Worm (Caenorhabditis elegans) whole organism, L3 larva: ENCODE results near the gene F28H6.6.

Experiments used
- aly-2 ChIP-seq: fragments of 150-350 bp; optimal IDR thresholded peaks from 2 replicates; lab custom pipeline; 2014; ENCODE audit warnings: missing biosample characterization, missing genetic modification characterization
- ama-1 ChIP-seq: fragments of 150-350 bp; optimal IDR thresholded peaks from 2 replicates; lab custom pipeline; 2018
- ceh-28 ChIP-seq: fragments of 150-350 bp; optimal IDR thresholded peaks from 2 replicates; lab custom pipeline; 2014; ENCODE audit warnings: missing biosample characterization, missing genetic modification reagents, missing genetic modification characterization
- ceh-9 ChIP-seq: sonication (generic microtip); optimal IDR thresholded peaks from 2 replicates; lab custom pipeline; 2018; ENCODE audit warnings: missing biosample characterization, missing genetic modification characterization
- daf-12 ChIP-seq: fragments of 150-350 bp; optimal IDR thresholded peaks from 2 replicates; lab custom pipeline; 2014; ENCODE audit warnings: missing biosample characterization, missing genetic modification reagents, missing genetic modification characterization
- egl-27 ChIP-seq: sonication (generic microtip); optimal IDR thresholded peaks from 4 replicates; lab custom pipeline; 2017; ENCODE audit warnings: missing biosample characterization, missing genetic modification reagents, missing genetic modification characterization
- elt-1 ChIP-seq: fragments of 150-350 bp; optimal IDR thresholded peaks from 2 replicates; lab custom pipeline; 2014; ENCODE audit warnings: missing biosample characterization, missing genetic modification characterization
- elt-2 ChIP-seq: sonication (generic microtip); optimal IDR thresholded peaks from 2 replicates; lab custom pipeline; 2016; ENCODE audit warnings: missing genetic modification reagents, mild to moderate bottlenecking, missing genetic modification characterization, missing compliant biosample characterization
- eor-1 ChIP-seq, 2 experiments: fragments of 150-350 bp; optimal IDR thresholded peaks; 2 replicates each; lab custom pipeline; 2014 to 2018; ENCODE audit warnings: missing biosample characterization in 2 of 2, missing genetic modification characterization in 2 of 2
- fkh-10 ChIP-seq: sonication (generic microtip); optimal IDR thresholded peaks from 2 replicates; lab custom pipeline; 2017; ENCODE audit warnings: missing biosample characterization, missing genetic modification reagents, missing genetic modification characterization
- fkh-2 ChIP-seq: fragments of 150-350 bp; optimal IDR thresholded peaks from 2 replicates; lab custom pipeline; 2014; ENCODE audit warnings: missing biosample characterization, missing genetic modification reagents, missing genetic modification characterization
- fos-1 ChIP-seq: fragments of 150-350 bp; optimal IDR thresholded peaks from 2 replicates; lab custom pipeline; 2014; ENCODE audit warnings: missing biosample characterization, missing genetic modification characterization
- hmg-11 ChIP-seq: sonication (generic microtip); optimal IDR thresholded peaks from 2 replicates; lab custom pipeline; 2016; ENCODE audit warnings: missing genetic modification characterization, missing compliant biosample characterization
- jun-1 ChIP-seq: fragments of 150-350 bp; optimal IDR thresholded peaks from 2 replicates; lab custom pipeline; 2014; ENCODE audit warnings: missing biosample characterization, missing genetic modification reagents, missing genetic modification characterization
- lin-15B ChIP-seq: fragments of 150-350 bp; optimal IDR thresholded peaks from 2 replicates; lab custom pipeline; 2014; ENCODE audit warnings: missing biosample characterization, missing genetic modification characterization
- lin-39 ChIP-seq: fragments of 150-350 bp; optimal IDR thresholded peaks from 2 replicates; lab custom pipeline; 2018; ENCODE audit warnings: missing biosample characterization, missing genetic modification reagents, missing genetic modification characterization
- lsy-12 ChIP-seq: sonication (generic microtip); optimal IDR thresholded peaks from 2 replicates; lab custom pipeline; 2016; ENCODE audit warnings: mild to moderate bottlenecking, missing genetic modification characterization, missing compliant biosample characterization
- nfya-1 ChIP-seq: sonication (generic microtip); optimal IDR thresholded peaks from 2 replicates; lab custom pipeline; 2017; ENCODE audit warnings: missing genetic modification characterization, mild to moderate bottlenecking, missing compliant biosample characterization, antibody characterized with exemption, moderate library complexity; ENCODE audit not compliant: insufficient read depth
- nhr-11 ChIP-seq: fragments of 150-350 bp; optimal IDR thresholded peaks from 2 replicates; lab custom pipeline; 2014; ENCODE audit warnings: missing biosample characterization, missing genetic modification characterization
- nhr-12 ChIP-seq: fragments of 150-350 bp; optimal IDR thresholded peaks from 2 replicates; lab custom pipeline; 2014; ENCODE audit warnings: missing biosample characterization, missing genetic modification characterization
- nhr-23 ChIP-seq: fragments of 150-350 bp; optimal IDR thresholded peaks from 2 replicates; lab custom pipeline; 2014; ENCODE audit warnings: missing biosample characterization, missing genetic modification reagents, missing genetic modification characterization
- nhr-237 ChIP-seq: fragments of 150-350 bp; optimal IDR thresholded peaks from 2 replicates; lab custom pipeline; 2014; ENCODE audit warnings: missing biosample characterization, missing genetic modification characterization
- nhr-25 ChIP-seq: sonication (generic microtip); optimal IDR thresholded peaks from 2 replicates; lab custom pipeline; 2017; ENCODE audit warnings: missing biosample characterization, missing genetic modification characterization
- nhr-28 ChIP-seq: fragments of 150-350 bp; optimal IDR thresholded peaks from 2 replicates; lab custom pipeline; 2014; ENCODE audit warnings: missing biosample characterization, missing genetic modification characterization
- nhr-67 ChIP-seq: fragments of 150-350 bp; optimal IDR thresholded peaks from 2 replicates; lab custom pipeline; 2014; ENCODE audit warnings: missing biosample characterization, missing genetic modification characterization
- nhr-77 ChIP-seq: fragments of 150-350 bp; optimal IDR thresholded peaks from 2 replicates; lab custom pipeline; 2014; ENCODE audit warnings: missing biosample characterization, missing genetic modification characterization
- pha-4 ChIP-seq: fragments of 150-350 bp; optimal IDR thresholded peaks from 2 replicates; lab custom pipeline; 2014; ENCODE audit warnings: missing biosample characterization, missing genetic modification reagents, missing genetic modification characterization
- pqm-1 ChIP-seq: fragments of 150-350 bp; optimal IDR thresholded peaks from 2 replicates; lab custom pipeline; 2017; ENCODE audit warnings: missing biosample characterization, missing genetic modification characterization, inconsistent platforms
- sea-2 ChIP-seq: fragments of 150-350 bp; sonication (generic microtip); optimal IDR thresholded peaks from 4 replicates; lab custom pipeline; 2014; ENCODE audit warnings: missing biosample characterization, missing genetic modification reagents, missing genetic modification characterization
- skn-1 ChIP-seq: fragments of 150-350 bp; optimal IDR thresholded peaks from 2 replicates; lab custom pipeline; 2014; ENCODE audit warnings: missing biosample characterization, missing genetic modification characterization
- tbx-2 ChIP-seq: sonication (generic microtip); optimal IDR thresholded peaks from 2 replicates; lab custom pipeline; 2016; ENCODE audit warnings: mild to moderate bottlenecking, missing genetic modification characterization, missing compliant biosample characterization
- unc-62 ChIP-seq: fragments of 150-350 bp; sonication (generic microtip); optimal IDR thresholded peaks from 4 replicates; lab custom pipeline; 2014; ENCODE audit warnings: missing biosample characterization, missing genetic modification reagents, missing genetic modification characterization
- zag-1 ChIP-seq: fragments of 150-350 bp; optimal IDR thresholded peaks from 2 replicates; lab custom pipeline; 2014; ENCODE audit warnings: missing biosample characterization, missing genetic modification characterization
- ztf-4 ChIP-seq: fragments of 150-350 bp; optimal IDR thresholded peaks from 2 replicates; lab custom pipeline; 2014; ENCODE audit warnings: missing biosample characterization, missing genetic modification characterization

Gene F28H6.6

DNA sequence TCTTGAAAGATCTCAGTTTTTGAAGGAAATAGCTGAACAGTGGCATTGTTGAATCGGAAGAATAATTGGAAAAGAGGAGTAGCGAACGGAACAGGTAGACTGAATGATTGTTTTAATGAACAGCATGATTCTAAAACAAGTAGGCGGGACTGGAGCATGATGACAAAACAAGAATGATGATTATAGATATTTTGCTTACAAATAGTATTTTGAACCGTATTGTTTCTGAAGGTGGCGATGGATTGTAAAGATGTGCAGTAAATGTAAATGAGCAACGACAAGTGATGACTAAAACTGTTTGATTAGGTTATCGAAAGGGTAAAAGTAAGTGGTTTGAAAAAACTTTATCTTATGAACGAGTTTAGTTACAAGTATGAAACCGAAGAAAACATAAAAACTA is 8.6 kb upstream of the F28H6.6 start, which contains the start of gene F28H6.8:
Gene F28H6.8, minus strand, starts transcription at position 101 of the 400 bp plus-strand sequence.
- no peak for TF ChIP-seq nhr-77 (tag; lab: Kevin White, UChicago)
- TF ChIP-seq tbx-2 (tag; lab: Kevin White, UChicago), result no peak
- TF ChIP-seq elt-2, result no peak
- no peak for TF ChIP-seq unc-62
- TF ChIP-seq nhr-11 (tag; lab: Kevin White, UChicago), result no peak
- no peak for TF ChIP-seq nhr-12 (tag; lab: Kevin White, UChicago)
- no peak for TF ChIP-seq ceh-9 (tag; lab: Kevin White, UChicago)
- no peak for TF ChIP-seq ama-1
- no peak for TF ChIP-seq elt-1 (tag; lab: Kevin White, UChicago)
- no peak for TF ChIP-seq zag-1 (tag; lab: Kevin White, UChicago)
- TF ChIP-seq, all 47 proteins: peak for 0

DNA sequence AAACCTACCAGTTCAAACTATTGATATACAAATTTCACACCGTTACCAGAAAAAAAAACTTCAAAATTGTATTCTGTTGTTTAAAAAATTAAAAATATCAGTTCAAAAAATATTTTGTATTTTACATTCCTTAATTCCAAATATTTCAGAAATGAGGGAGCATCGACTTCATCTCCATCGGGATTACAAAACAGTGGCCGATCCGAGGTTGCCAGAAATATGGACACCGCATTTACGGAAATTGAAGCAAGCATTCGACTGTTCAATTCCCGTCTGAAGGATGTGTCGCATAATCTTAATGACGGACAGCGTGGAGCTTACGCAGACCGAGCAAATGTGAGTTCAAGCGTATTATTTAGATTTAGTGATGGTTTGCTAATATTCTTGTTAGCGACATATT is 7.0 kb upstream of the F28H6.6 start:
- no peak for TF ChIP-seq nhr-23
- no peak for TF ChIP-seq tbx-2 (tag; lab: Kevin White, UChicago)
- TF ChIP-seq daf-12, result no peak
- no peak for TF ChIP-seq nhr-237 (tag; lab: Kevin White, UChicago)
- no peak for TF ChIP-seq lin-15B (tag; lab: Kevin White, UChicago)
- no peak for TF ChIP-seq ama-1
- TF ChIP-seq nhr-67 (tag; lab: Kevin White, UChicago), result no peak
- TF ChIP-seq fos-1 (tag; lab: Kevin White, UChicago), result no peak
- no peak for TF ChIP-seq jun-1 (tag; lab: Kevin White, UChicago)
- TF ChIP-seq skn-1 (tag; lab: Kevin White, UChicago), result no peak

DNA sequence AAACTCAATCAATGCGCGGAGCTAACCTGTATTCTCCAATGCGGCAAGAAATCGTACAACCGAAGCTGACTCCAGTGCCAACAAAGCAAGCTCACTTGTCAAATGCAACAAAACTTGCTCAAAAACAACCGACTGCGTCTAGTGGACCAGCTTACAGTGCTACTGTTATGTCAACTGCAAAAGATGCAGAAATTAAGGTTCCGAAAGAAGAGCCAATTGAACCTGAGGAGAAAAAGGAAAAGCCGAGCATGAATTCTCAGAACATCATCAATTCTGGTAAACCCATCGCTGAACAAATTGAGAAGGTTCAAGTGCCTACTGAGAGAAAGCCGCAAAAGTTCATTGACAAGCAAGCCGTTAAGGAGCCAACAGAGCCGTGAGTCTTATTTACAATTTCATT is 5.8 kb upstream of the F28H6.6 start:
- TF ChIP-seq fkh-2, result no peak
- TF ChIP-seq egl-27, result no peak
- no peak for TF ChIP-seq nhr-25 (tag; lab: Kevin White, UChicago)
- TF ChIP-seq fkh-10 (GFP tag; lab: Kevin White, UChicago), result no peak
- no peak for TF ChIP-seq ceh-28 (tag; lab: Kevin White, UChicago)
- TF ChIP-seq nhr-237 (tag; lab: Kevin White, UChicago), result no peak
- TF ChIP-seq eor-1 (tag; optimal IDR thresholded peaks at IDR 0.05; lab: Kevin White, UChicago), result no peak
- TF ChIP-seq pqm-1 (tag; lab: Kevin White, UChicago), result no peak
- no peak for TF ChIP-seq nhr-67 (tag; lab: Kevin White, UChicago)
- TF ChIP-seq jun-1 (tag; lab: Kevin White, UChicago), result no peak
- no peak for TF ChIP-seq aly-2
- TF ChIP-seq sea-2 (GFP tag; lab: Kevin White, UChicago), result no peak
- TF ChIP-seq nhr-11 (tag; lab: Kevin White, UChicago), result no peak

DNA sequence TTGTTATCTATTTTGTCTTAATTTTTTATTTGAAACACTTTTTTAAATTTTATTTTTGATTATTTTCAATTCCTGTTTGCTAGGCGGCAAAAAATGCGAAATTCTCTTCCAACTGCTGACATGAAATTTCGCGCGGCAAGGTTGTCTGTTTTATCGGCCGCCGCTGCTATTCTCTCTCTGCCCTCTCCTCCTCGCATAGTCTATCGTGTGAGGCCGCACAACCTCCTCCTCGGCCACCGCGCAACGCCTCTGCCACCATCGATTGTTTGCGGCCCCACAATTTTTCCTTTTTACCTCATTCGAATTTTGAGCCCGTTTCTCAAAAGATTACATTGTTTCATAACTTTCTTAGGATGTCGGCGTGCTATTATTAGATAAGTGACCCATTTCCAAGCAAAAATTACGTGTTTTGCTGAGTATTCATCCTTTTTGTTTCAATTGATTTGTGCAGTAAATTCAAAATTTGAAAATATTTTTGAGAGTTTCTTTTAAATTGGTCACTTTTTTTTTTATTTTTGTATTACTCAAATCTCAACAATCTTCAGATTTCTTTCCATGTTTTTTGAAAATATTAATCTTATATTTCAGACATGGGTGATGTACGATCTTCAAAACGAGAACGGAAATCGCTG is 1.7 kb upstream of the F28H6.6 start, which contains the start of gene F28H6.4:
Gene F28H6.4, plus strand, starts transcription at position 582 of the 632 bp plus-strand sequence.
- TF ChIP-seq lsy-12, result no peak
- peak; percentile 34 for TF ChIP-seq pha-4 (tag; lab: Kevin White, UChicago)
- peak; percentile 43 for TF ChIP-seq hmg-11
- TF ChIP-seq lin-39 (tag; lab: Kevin White, UChicago), result peak; percentile 3
- TF ChIP-seq lin-15B (tag; lab: Kevin White, UChicago), result peak; percentile 16
- no peak for TF ChIP-seq jun-1 (tag; lab: Kevin White, UChicago)
- TF ChIP-seq elt-2, result peak; percentile 3
- no peak for TF ChIP-seq daf-12
- TF ChIP-seq fkh-10 (GFP tag; lab: Kevin White, UChicago), result no peak
- TF ChIP-seq nfya-1 (tag; lab: Kevin White, UChicago), result peak; percentile 31
- no peak for TF ChIP-seq skn-1 (tag; lab: Kevin White, UChicago)
- no peak for TF ChIP-seq tbx-2 (tag; lab: Kevin White, UChicago)
- TF ChIP-seq pqm-1 (tag; lab: Kevin White, UChicago), result no peak
- TF ChIP-seq, all 47 proteins: peak for 6

DNA sequence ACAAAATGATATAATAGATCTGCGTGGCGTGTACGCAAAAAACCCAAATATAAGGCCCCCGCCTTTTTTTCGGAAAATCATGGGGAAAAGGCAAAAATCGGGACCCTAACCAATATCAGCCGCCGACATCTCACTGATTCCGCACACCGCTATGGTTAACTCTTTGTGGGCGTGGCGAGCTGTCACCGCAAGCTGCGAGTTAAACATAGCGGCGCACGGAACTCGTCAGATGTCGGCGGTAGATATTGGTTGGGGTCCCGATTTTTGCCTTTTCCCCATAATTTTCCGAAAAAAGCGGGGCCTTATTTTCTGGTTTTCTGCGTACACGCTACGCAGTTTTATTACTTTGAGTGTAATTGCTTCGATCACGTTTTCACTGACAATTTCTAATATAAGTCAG is 6.9 kb downstream of the F28H6.6 start:
- no peak for TF ChIP-seq nhr-12 (tag; lab: Kevin White, UChicago)
- no peak for TF ChIP-seq pha-4 (tag; lab: Kevin White, UChicago)
- TF ChIP-seq nhr-237 (tag; lab: Kevin White, UChicago), result no peak
- no peak for TF ChIP-seq egl-27
- TF ChIP-seq ztf-4, result no peak
- no peak for TF ChIP-seq daf-12
- TF ChIP-seq nhr-28 (tag; lab: Kevin White, UChicago), result no peak
- TF ChIP-seq, all 47 proteins: peak for 0
